Fruit fly (Drosophila melanogaster): ENCODE measurements around the gene yata.

Gene yata

DNA sequence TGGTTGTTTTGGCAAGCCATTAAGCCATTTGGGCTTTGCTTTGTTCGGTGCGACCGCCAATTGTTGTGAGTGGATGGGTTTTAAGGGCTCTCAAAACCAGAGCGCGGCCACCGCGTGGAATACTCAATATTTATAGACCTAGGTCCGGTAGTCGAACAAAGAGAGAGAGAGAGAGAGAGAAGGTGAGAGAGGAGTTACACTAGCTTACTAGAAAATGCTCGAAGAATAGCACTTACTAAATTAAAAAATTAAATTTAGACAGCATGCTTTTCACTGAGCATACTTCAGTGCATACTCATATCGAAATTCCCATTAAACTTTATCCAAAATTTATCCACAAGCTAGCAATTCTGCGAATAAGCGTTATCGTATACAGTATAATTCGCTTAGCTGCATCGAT is 11.0 kb downstream of the yata start:
- TF ChIP-seq CG8478 (optimal IDR thresholded peaks at IDR 0.05) (no peak), CTCF (optimal IDR thresholded peaks at IDR 0.05) (no peak)

DNA sequence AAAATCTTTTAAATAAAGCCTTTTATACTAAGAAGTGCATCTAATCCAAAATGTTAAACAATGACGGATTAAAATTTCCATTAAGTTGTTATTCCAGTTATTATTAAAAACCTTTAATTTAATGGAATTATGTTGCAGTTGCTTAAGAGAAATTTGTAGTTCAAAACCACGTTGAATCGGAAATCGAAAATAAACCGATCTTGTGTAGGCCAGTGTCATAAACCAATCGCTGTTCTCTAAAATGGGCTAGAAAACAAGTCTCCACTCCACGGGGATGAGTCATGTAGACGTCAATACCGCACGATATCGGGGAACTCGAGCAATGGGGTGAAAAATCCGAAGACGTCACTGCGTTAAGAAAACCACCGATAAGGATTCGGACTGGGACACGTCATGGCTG is 12.6 kb downstream of the yata start:
- TF ChIP-seq CG8478 (optimal IDR thresholded peaks at IDR 0.05) (no peak), CTCF (optimal IDR thresholded peaks at IDR 0.05) (no peak)

DNA sequence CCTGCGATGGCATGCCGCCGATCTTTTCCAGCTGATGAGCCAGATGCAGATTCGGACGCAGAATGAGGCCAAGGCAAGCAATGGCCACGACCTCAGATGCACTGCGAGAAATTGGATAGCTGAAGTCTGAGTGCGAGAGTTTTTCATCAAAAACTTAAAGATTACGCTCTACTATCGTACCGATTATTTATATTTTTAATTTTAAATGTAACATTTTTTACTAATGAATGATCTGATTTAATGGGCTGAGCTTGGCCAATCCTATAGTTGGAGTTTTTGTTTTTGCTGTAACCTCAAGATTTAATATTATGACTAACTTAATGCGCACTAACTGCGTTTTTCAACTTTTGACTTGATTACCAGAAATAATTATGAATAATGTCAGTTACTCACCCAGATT is 13.3 kb downstream of the yata start:
- TF ChIP-seq CG8478 (optimal IDR thresholded peaks at IDR 0.05) (no peak), CTCF (optimal IDR thresholded peaks at IDR 0.05) (no peak)

DNA sequence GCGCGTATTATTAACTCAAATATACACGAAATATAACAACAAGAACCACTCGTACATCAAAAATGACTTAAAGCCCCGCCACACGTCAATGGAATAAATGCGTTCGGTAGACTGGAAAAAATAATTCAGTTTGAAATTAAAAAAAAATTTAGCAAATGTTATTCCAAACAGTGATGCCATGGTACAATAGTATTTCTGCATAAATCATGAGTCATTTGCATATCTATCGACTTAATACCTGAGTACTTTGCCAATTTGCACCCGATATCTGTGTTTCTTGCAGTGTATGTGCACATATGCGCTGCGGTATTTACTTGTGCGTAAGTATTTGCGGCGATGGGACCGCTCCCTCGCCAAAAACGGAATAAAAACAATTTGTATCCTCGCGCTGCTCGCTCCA is 14.1 kb downstream of the yata start:
- TF ChIP-seq CTCF (optimal IDR thresholded peaks at IDR 0.05) (no peak), CG8478 (optimal IDR thresholded peaks at IDR 0.05) (no peak)

DNA sequence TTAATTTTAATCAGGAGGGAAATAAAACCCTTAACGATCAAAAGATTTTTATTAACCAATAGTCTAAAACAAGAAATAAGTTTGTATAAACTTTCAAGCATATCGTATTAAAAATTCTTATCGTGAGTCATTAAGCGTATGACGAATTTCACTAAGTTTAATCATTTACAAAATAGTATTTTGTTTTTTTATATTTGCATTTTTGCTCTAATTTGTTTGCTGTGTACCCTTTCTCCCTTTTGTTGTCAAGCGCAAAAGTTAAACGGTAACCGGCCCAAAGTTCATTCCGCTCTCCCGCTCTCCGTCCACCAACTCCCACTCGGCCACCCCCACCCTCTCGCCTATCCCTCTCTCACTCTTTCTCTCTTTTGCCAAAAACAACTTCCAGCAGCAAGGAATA is 14.8 kb downstream of the yata start:
- TF ChIP-seq CG8478 (optimal IDR thresholded peaks at IDR 0.05): no peak
- no peak for TF ChIP-seq CTCF (optimal IDR thresholded peaks at IDR 0.05)

DNA sequence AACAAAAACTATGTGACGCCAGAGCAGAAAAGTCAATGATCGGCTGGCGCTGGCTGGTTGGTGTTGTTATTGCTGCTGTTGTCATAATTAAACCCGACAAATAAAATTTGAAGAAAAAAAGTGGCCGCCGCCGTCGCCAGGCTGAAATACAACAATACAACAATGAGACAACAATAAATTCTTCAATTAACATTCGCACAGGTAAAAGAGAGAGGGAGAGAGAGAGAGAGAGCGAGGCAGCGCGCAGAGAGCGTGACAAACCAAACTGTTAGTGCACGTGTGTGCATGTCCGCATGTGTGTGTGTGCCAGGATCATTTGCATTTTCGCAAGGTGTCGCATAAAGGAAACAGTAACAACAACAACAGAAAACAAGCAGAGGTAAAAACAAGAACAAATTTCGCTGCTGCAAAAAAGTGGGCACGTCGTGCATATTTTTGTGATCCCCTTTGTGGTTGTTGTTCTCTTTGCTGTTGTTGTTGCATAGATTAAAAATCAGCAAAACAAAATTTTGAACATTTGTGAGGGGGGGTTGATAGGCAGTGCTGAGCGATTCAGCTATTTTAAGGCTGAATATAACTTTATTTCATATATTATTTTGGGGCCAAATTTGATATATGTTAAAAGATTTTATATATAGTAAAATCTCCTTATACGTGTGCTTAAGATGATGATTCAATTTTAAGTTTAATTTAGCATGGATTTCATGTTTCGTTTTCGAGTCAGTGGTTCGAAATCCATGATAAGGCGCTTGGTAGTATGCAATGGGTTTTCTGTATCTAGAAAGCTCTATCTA is 15.4 kb downstream of the yata start:
- TF ChIP-seq CG8478 (optimal IDR thresholded peaks at IDR 0.05) (no peak), CTCF (optimal IDR thresholded peaks at IDR 0.05) (no peak)

DNA sequence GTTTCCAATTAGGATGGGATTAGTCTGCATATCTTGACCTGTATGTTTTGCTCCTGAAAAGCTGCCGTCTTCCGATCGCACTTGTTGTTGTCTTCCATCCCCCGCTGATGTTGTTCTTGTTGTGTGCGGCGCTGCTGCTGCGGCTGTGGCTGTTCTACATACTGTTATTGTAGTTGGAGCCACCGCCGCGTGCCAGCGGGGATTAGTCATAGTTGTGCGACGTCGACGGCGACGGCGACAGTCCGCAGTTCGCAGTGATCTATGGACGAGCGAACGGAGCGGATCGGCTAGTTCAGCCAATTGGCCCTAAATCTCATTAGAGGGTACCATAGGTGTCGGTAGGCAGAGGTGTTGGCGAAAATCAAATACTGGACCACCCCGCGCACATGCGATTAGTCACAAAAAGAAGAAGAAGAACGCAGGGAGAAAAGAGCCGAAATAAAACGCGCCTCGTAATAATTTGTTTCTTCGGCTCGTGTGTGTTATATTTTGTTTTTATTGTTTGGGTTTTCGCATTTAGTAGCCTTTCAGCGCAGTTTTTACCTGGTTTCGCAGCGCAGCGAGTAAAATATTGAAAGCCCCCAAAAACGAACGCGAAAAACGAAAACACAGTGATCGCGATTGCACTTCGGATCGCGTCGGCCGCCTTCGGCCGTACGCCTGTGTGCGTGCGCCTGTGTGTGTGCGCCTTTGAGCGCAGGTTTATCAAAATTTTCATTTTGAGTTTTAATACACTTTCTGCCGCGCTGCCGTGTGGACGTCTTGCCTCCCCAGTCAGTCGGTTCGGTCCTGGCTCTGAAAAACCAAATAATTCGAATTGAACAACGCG is 16.5 kb downstream of the yata start, which contains the start of gene kay:
TSS of gene kay (plus strand) at position 729 of the 829 bp plus-strand sequence.
- TF ChIP-seq CG8478 (optimal IDR thresholded peaks at IDR 0.05): no peak
- TF ChIP-seq CTCF (optimal IDR thresholded peaks at IDR 0.05): no peak

DNA sequence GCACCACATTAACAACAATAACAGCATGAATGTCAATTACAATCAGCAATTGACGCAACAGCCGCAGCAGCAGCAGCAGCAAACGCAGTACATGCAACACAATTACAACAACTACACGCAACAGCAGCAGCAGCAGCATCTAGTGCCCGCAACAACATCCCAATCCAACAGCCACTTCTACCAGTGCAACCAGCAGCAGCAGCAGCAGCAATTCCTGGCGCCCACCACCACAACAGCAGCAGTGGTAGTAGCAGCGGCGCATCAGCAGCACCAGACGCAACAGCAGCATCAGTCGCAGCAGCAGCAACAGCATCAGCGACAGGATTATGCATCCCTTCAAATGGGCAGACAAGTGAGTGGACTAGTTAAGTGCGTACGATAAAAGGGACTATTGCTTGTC is 18.2 kb downstream of the yata start:
- TF ChIP-seq CTCF (optimal IDR thresholded peaks at IDR 0.05) (no peak), CG8478 (optimal IDR thresholded peaks at IDR 0.05) (no peak)

DNA sequence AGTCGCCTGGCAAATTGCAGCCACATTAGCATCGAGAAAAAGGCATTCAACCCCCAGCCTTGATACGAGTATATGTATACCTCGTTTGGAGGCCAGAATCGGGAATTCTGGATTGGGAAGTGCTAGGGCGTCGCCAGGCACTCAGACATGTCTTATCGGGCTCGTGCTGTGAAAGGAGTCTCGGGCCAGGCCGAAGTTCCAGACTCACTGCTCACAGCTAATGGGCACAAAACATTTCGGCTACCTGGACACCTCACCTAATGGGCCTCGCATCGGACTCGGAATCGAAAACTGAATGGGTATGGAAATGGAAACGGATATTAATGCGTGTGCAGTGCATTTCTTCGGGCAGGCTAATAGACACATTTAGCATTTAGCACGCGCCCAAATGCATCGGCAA is 21.9 kb downstream of the yata start:
- TF ChIP-seq CTCF (optimal IDR thresholded peaks at IDR 0.05): no peak
- TF ChIP-seq CG8478 (optimal IDR thresholded peaks at IDR 0.05): no peak

DNA sequence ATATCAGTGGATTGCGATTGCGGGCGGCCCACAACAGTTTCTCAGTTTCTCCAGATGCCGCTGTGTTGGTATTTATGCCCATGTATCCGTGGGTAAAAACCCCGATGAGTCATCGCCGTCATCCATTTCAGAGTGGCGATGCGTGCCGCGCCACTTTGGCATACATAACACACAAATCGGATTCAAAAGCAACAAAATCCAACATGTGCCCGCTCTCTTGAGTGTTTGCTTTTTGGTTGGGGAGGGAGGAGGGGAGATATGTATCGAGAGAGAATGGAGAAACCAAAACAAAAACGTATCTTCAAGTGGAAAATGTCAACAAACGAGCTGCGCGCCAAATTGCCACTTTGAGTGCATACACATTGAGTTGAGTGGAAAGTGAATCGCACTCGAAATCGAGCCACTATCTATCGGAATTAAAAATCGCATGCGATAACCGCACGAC is 22.6 kb downstream of the yata start:
- TF ChIP-seq CTCF (optimal IDR thresholded peaks at IDR 0.05): no peak
- TF ChIP-seq CG8478 (optimal IDR thresholded peaks at IDR 0.05): peak; percentile 22

DNA sequence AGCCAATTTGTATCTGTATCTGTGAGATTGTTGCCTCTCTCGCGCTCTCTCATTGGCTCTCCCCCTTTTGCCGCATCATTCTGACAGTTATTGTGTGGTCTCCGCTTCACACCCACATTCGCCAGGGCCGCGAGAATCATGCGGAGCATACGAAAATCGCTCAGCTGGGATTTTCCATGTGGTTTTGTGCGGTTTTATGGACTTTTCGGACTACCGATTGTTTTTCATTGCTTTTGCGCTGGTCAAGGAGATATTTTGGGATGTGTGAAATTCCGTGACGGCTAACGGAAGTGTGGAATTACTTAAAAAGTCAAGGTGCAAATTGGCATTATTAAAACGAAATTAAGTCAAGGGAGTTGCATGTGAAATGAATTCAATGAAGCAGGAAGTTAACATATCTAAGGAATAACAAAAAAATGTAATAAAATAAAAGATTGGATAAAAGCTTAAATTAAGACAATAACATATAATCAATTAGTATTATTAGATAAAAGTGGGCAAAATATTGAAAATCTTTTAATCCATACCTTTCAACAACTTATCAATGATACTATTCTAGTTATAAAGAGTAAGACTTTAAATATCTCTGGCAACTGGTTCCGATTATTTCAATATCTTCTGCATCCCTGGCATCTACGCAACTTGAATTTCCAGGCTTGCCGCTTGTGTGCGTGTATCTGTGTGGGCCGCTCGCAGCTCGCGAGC is 23.2 kb downstream of the yata start:
- TF ChIP-seq CTCF (optimal IDR thresholded peaks at IDR 0.05): no peak
- TF ChIP-seq CG8478 (optimal IDR thresholded peaks at IDR 0.05): no peak

DNA sequence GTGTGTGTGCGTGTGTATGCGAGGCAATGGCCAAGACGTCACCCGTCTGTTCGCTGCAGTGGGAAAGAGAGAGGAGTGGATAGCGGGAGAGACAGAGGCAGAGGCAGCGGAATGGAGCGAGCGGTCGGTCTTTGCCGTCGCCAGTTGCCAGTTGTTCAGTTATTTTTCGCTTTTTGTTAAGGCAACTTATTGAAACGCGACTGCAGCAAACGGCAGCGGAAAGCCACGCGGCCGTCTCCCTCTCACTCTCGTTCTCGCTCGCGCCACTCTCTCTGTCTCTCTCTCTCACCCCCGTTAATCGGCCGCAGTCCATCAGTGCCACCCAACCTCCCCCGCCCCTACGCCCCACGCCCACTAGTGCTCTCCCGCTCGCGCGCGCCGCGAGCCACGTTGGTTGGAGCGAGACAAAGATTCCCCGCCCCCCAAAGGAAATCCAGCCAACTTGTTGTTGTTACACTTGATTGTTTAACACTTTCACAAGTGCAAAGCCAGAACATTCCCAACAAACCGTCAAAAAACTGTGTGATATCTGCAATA is 23.8 kb downstream of the yata start:
- TF ChIP-seq CTCF (optimal IDR thresholded peaks at IDR 0.05) (peak in 1 of 2 experiments; percentile 2), CG8478 (optimal IDR thresholded peaks at IDR 0.05) (peak; percentile 88)

DNA sequence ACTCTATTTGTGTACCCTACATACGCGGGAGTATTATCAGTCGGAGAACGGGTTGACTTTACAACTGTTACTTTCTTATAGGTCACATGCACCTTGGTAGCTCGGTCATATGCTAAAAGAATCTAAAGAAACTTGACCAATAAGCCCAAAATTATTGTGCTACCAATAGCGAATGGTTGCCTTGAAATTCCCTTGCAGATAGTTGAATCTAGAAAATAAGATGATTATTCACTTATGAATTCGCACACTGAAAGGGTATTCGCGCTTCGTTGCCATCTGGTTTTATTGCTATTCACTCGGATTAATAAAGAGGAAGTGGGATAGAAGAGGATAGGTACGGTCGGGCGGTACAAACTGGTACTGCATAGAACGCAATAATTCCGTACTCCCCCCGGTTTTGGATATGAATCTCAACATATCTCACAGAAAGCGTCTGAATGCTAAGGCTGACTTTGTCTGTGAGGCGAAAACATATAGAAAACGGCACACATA is 24.9 kb downstream of the yata start:
- TF ChIP-seq CG8478 (optimal IDR thresholded peaks at IDR 0.05): no peak
- TF ChIP-seq CTCF (optimal IDR thresholded peaks at IDR 0.05): no peak

DNA sequence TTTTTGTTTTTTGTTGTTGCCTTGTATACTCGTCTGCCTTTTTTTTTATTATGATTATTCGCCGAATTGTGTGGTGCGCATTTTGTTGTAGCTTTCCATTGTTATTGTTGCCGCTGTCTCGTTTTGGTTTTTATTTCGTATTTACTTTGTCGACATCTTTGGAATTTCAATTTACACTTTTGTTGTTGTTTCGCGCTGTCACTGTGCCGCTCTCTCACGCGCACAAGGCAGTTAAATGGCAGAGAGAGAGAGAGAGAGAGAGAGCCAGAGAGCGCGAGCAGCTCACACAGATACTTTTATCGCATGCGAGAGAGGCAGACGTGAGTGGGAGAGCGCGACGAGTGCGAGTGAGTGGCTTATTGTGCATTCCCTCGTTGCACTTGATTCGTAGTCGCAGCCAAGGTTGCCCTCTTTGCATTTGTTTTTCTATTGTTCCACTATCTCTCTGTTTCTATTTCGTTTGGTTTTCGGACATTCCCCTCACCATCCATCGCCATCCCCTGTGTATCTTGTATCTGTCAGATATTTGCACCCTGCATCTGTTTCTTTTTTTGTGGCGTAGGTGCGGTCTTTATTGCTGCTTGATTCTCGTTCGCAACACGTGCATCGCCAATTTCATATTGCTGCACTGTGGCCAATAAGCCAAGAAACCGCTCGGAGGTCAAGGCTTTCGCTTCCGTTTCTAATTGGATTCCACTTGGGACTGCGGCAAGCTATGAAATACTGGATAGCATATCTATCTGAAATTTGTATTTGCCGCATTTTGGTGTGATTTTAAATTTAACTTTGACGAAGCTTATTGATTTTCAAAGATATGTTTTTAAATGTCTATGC is 25.6 kb downstream of the yata start:
- TF ChIP-seq CG8478 (optimal IDR thresholded peaks at IDR 0.05) (peak; percentile 8), CTCF (optimal IDR thresholded peaks at IDR 0.05) (peak in 1 of 2 experiments; percentile 8)

Data from S2 (cell line).